Worm (Caenorhabditis elegans) whole organism, L1 larva: ENCODE measurements around the gene ttr-7.
A peak's percentile ranks its signal among the peaks of the same experiment; 100 is the strongest.

Source experiments
- C16A3.4 ChIP-seq: fragments of 150-350 bp; optimal IDR thresholded peaks from 2 replicates; lab custom pipeline; 2014; ENCODE audit warnings: missing biosample characterization, missing genetic modification characterization
- C34B4.2 ChIP-seq: sonication (generic microtip); optimal IDR thresholded peaks from 2 replicates; lab custom pipeline; 2017; ENCODE audit warnings: mild to moderate bottlenecking, missing genetic modification characterization, missing compliant biosample characterization
- F16B12.6 ChIP-seq: fragments of 150-350 bp; optimal IDR thresholded peaks from 2 replicates; lab custom pipeline; 2014; ENCODE audit warnings: missing biosample characterization, missing genetic modification characterization
- alr-1 ChIP-seq: fragments of 200-800 bp; sonication (Bioruptor generic); optimal IDR thresholded peaks from 2 replicates; lab custom pipeline; 2018; ENCODE audit warnings: borderline replicate concordance, mild to moderate bottlenecking, missing genetic modification characterization, missing compliant biosample characterization
- aly-2 ChIP-seq: fragments of 150-350 bp; optimal IDR thresholded peaks from 2 replicates; lab custom pipeline; 2014; ENCODE audit warnings: missing biosample characterization, missing genetic modification characterization
- ama-1 ChIP-seq: fragments of 150-350 bp; optimal IDR thresholded peaks from 2 replicates; lab custom pipeline; 2014
- blmp-1 ChIP-seq: fragments of 150-350 bp; optimal IDR thresholded peaks from 2 replicates; lab custom pipeline; 2014; ENCODE audit warnings: missing biosample characterization, missing genetic modification characterization
- ceh-63 ChIP-seq: fragments of 200-800 bp; sonication (Bioruptor generic); optimal IDR thresholded peaks from 2 replicates; lab custom pipeline; 2018; ENCODE audit warnings: mild to moderate bottlenecking, missing genetic modification characterization, missing compliant biosample characterization
- ceh-8 ChIP-seq: fragments of 200-800 bp; sonication (Bioruptor generic); optimal IDR thresholded peaks from 2 replicates; lab custom pipeline; 2018; ENCODE audit warnings: mild to moderate bottlenecking, missing genetic modification characterization, moderate library complexity, missing compliant biosample characterization
- ceh-82 ChIP-seq, 3 experiments: fragments of 150-350 bp in 1 of 3; sonication (generic microtip) in 2 of 3; optimal IDR thresholded peaks; 2 replicates each; lab custom pipeline; 2014 to 2017; ENCODE audit warnings: missing biosample characterization in 3 of 3, missing genetic modification characterization in 3 of 3
- ceh-90 ChIP-seq: sonication (generic microtip); optimal IDR thresholded peaks from 2 replicates; lab custom pipeline; 2016; ENCODE audit warnings: missing genetic modification characterization, missing compliant biosample characterization
- ces-1 ChIP-seq: fragments of 150-350 bp; optimal IDR thresholded peaks from 2 replicates; lab custom pipeline; 2014; ENCODE audit warnings: missing biosample characterization, missing genetic modification reagents, missing genetic modification characterization
- dpl-1 ChIP-seq, 3 experiments: fragments of 150-350 bp in 2 of 3; sonication (generic microtip) in 1 of 3; optimal IDR thresholded peaks; 2 replicates each; lab custom pipeline; 2014 to 2017; ENCODE audit warnings: missing biosample characterization in 3 of 3, missing genetic modification characterization in 3 of 3, missing genetic modification reagents in 3 of 3
- efl-3 ChIP-seq: fragments of 200-800 bp; sonication (Bioruptor generic); optimal IDR thresholded peaks from 2 replicates; lab custom pipeline; 2018; ENCODE audit warnings: mild to moderate bottlenecking, missing genetic modification characterization, missing compliant biosample characterization
- egl-13 ChIP-seq: sonication (generic microtip); optimal IDR thresholded peaks from 2 replicates; lab custom pipeline; 2016; ENCODE audit warnings: missing genotype, missing genetic modification reagents, missing genetic modification characterization, missing compliant biosample characterization
- egl-27 ChIP-seq, 2 experiments: fragments of 150-350 bp in 1 of 2; sonication (generic microtip); optimal IDR thresholded peaks; 3 replicates each; lab custom pipeline; 2017 to 2018; ENCODE audit warnings: missing biosample characterization in 2 of 2, missing genetic modification characterization in 2 of 2, missing genetic modification reagents in 2 of 2
- elt-2 ChIP-seq: sonication (generic microtip); optimal IDR thresholded peaks from 2 replicates; lab custom pipeline; 2016; ENCODE audit warnings: missing genetic modification characterization, mild to moderate bottlenecking, inconsistent platforms, missing compliant biosample characterization, missing genetic modification reagents
- elt-3 ChIP-seq, 6 experiments: fragments of 150-350 bp in 1 of 6; sonication (generic microtip); optimal IDR thresholded peaks; 2 replicates each; lab custom pipeline; 2017 to 2018; ENCODE audit warnings: missing biosample characterization in 6 of 6, missing genetic modification characterization in 6 of 6, inconsistent platforms in 1 of 6
- ets-5 ChIP-seq: fragments of 200-800 bp; sonication (Bioruptor generic); IDR thresholded peaks from 2 replicates; pipeline ENCODE4 v1.3.6; 2022; ENCODE audit warnings: missing genetic modification characterization, missing compliant biosample characterization
- fkh-10 ChIP-seq: sonication (generic microtip); optimal IDR thresholded peaks from 2 replicates; lab custom pipeline; 2017; ENCODE audit warnings: missing biosample characterization, missing genetic modification reagents, missing genetic modification characterization
- fkh-4 ChIP-seq: sonication (generic microtip); optimal IDR thresholded peaks from 2 replicates; lab custom pipeline; 2016; ENCODE audit warnings: missing compliant biosample characterization, missing genetic modification characterization, borderline replicate concordance
- hlh-17 ChIP-seq: fragments of 200-800 bp; sonication (Bioruptor generic); optimal IDR thresholded peaks from 2 replicates; lab custom pipeline; 2018; ENCODE audit warnings: missing genetic modification characterization, mild to moderate bottlenecking, missing compliant biosample characterization, moderate library complexity, borderline replicate concordance
- hlh-4 ChIP-seq: sonication (generic microtip); optimal IDR thresholded peaks from 2 replicates; lab custom pipeline; 2016; ENCODE audit warnings: mild to moderate bottlenecking, missing genetic modification characterization, missing compliant biosample characterization
- hpl-2 ChIP-seq: fragments of 150-350 bp; optimal IDR thresholded peaks from 2 replicates; lab custom pipeline; 2014; ENCODE audit warnings: missing biosample characterization, missing genetic modification reagents, missing genetic modification characterization
- lin-14 ChIP-seq: fragments of 200-800 bp; sonication (Bioruptor generic); optimal IDR thresholded peaks from 2 replicates; lab custom pipeline; 2018; ENCODE audit warnings: mild to moderate bottlenecking, missing genetic modification characterization, moderate library complexity, missing compliant biosample characterization
- lin-15B ChIP-seq: fragments of 150-350 bp; sonication (generic microtip); optimal IDR thresholded peaks from 3 replicates; lab custom pipeline; 2014; ENCODE audit warnings: missing biosample characterization, missing genetic modification characterization
- lin-35 ChIP-seq, 2 experiments: fragments of 150-350 bp; optimal IDR thresholded peaks; 2 replicates each; lab custom pipeline; 2014; ENCODE audit warnings: missing biosample characterization in 2 of 2, missing genetic modification characterization in 2 of 2, missing genetic modification reagents in 2 of 2
- lir-3 ChIP-seq: sonication (generic microtip); optimal IDR thresholded peaks from 2 replicates; lab custom pipeline; 2016; ENCODE audit warnings: mild to moderate bottlenecking, missing genetic modification characterization, moderate library complexity, missing compliant biosample characterization; ENCODE audit not compliant: poor library complexity
- lsy-2 ChIP-seq, 2 experiments: fragments of 150-350 bp; optimal IDR thresholded peaks; 2 replicates each; lab custom pipeline; 2014; ENCODE audit warnings: missing biosample characterization in 2 of 2, missing genetic modification characterization in 2 of 2
- mab-9 ChIP-seq: fragments of 200-800 bp; sonication (Bioruptor generic); IDR thresholded peaks from 2 replicates; pipeline ENCODE4 v1.3.6; 2022; ENCODE audit warnings: missing genetic modification reagents, missing genetic modification characterization, missing compliant biosample characterization
- mef-2 ChIP-seq: fragments of 150-350 bp; optimal IDR thresholded peaks from 2 replicates; lab custom pipeline; 2014; ENCODE audit warnings: missing biosample characterization, missing genetic modification characterization
- mep-1 ChIP-seq: fragments of 150-350 bp; optimal IDR thresholded peaks from 2 replicates; lab custom pipeline; 2014; ENCODE audit warnings: missing biosample characterization, missing genetic modification characterization
- nhr-19 ChIP-seq: fragments of 200-800 bp; sonication (Bioruptor generic); conservative IDR thresholded peaks from 2 replicates; pipeline ENCODE4 v1.3.6; 2022; ENCODE audit warnings: missing genetic modification characterization, missing compliant biosample characterization
- nhr-20 ChIP-seq: sonication (generic microtip); optimal IDR thresholded peaks from 2 replicates; lab custom pipeline; 2016; ENCODE audit warnings: mild to moderate bottlenecking, missing genetic modification characterization, missing compliant biosample characterization
- nhr-237 ChIP-seq: fragments of 150-350 bp; optimal IDR thresholded peaks from 2 replicates; lab custom pipeline; 2014; ENCODE audit warnings: missing biosample characterization, missing genetic modification characterization
- nhr-71 ChIP-seq: sonication (generic microtip); optimal IDR thresholded peaks from 2 replicates; lab custom pipeline; 2016; ENCODE audit warnings: mild to moderate bottlenecking, missing genetic modification characterization, moderate library complexity, missing compliant biosample characterization
- nhr-76 ChIP-seq: sonication (generic microtip); optimal IDR thresholded peaks from 2 replicates; lab custom pipeline; 2017; ENCODE audit warnings: missing biosample characterization, missing genetic modification characterization
- nhr-77 ChIP-seq: fragments of 150-350 bp; optimal IDR thresholded peaks from 2 replicates; lab custom pipeline; 2014; ENCODE audit warnings: missing biosample characterization, missing genetic modification characterization
- nhr-84 ChIP-seq: sonication (generic microtip); optimal IDR thresholded peaks from 2 replicates; lab custom pipeline; 2017; ENCODE audit warnings: missing biosample characterization, missing genetic modification characterization
- pag-3 ChIP-seq: sonication (generic microtip); optimal IDR thresholded peaks from 2 replicates; lab custom pipeline; 2017; ENCODE audit warnings: missing genetic modification characterization, mild to moderate bottlenecking, missing compliant biosample characterization, antibody characterized with exemption, borderline replicate concordance; ENCODE audit not compliant: insufficient read depth
- pax-3 ChIP-seq: fragments of 200-800 bp; sonication (Bioruptor generic); optimal IDR thresholded peaks from 2 replicates; lab custom pipeline; 2018; ENCODE audit warnings: mild to moderate bottlenecking, missing genetic modification characterization, moderate library complexity, missing compliant biosample characterization
- pqm-1 ChIP-seq: sonication (generic microtip); optimal IDR thresholded peaks from 3 replicates; lab custom pipeline; 2017; ENCODE audit warnings: missing biosample characterization, missing genetic modification characterization
- rnt-1 ChIP-seq: sonication (generic microtip); optimal IDR thresholded peaks from 2 replicates; lab custom pipeline; 2016; ENCODE audit warnings: mild to moderate bottlenecking, missing genetic modification characterization, moderate library complexity, missing compliant biosample characterization
- sox-4 ChIP-seq: sonication (generic microtip); optimal IDR thresholded peaks from 2 replicates; lab custom pipeline; 2016; ENCODE audit warnings: missing genetic modification characterization, missing compliant biosample characterization
- sup-37 ChIP-seq: fragments of 200-800 bp; sonication (Bioruptor generic); optimal IDR thresholded peaks from 2 replicates; lab custom pipeline; 2018; ENCODE audit warnings: mild to moderate bottlenecking, missing genetic modification characterization, missing compliant biosample characterization
- tlp-1 ChIP-seq: fragments of 150-350 bp; optimal IDR thresholded peaks from 2 replicates; lab custom pipeline; 2014; ENCODE audit warnings: missing biosample characterization, missing genetic modification characterization
- unc-62 ChIP-seq: fragments of 150-350 bp; optimal IDR thresholded peaks from 2 replicates; lab custom pipeline; 2014; ENCODE audit warnings: missing biosample characterization, missing genetic modification reagents, missing genetic modification characterization
- unc-86 ChIP-seq: sonication (generic microtip); optimal IDR thresholded peaks from 2 replicates; lab custom pipeline; 2016; ENCODE audit warnings: missing genetic modification characterization, missing compliant biosample characterization
- zag-1 ChIP-seq: fragments of 150-350 bp; optimal IDR thresholded peaks from 2 replicates; lab custom pipeline; 2014; ENCODE audit warnings: missing biosample characterization, missing genetic modification characterization
- ztf-11 ChIP-seq, 2 experiments: sonication (generic microtip); optimal IDR thresholded peaks; 2 replicates each; lab custom pipeline; 2016 to 2017; ENCODE audit warnings: missing genetic modification characterization in 2 of 2, missing biosample characterization in 1 of 2, missing compliant biosample characterization in 1 of 2

Gene ttr-7

DNA sequence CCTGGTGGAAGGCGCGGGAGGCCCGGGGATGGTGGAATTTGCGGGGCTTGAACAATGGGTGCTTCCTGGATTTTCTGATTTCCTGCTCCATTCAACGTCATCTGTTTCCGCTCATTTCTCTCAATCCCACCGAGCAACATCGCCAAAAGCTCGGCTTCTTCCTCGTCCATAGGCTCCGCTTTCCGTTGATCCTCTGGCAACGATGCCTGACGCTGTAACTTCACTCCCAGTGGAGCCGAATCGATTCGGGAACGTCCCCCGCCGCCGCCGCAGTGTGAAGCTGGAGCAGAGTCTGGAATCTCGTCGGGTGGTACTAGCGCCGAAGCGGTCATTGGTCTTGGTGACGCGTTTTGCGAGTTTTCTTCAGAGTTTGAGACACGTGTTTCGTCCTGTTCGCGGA, 10.4 kb upstream of the ttr-7 start:
- TF ChIP-seq nhr-77 (no peak), egl-27 (tag; optimal IDR thresholded peaks at IDR 0.05; lab: Kevin White, UChicago) (no peak), pax-3 (no peak), mef-2 (tag; lab: Kevin White, UChicago) (no peak), nhr-237 (tag; lab: Kevin White, UChicago) (no peak), ama-1 (lab: Kevin White, UChicago) (no peak), dpl-1 (GFP tag; optimal IDR thresholded peaks at IDR 0.05; lab: Kevin White, UChicago) (no peak), lin-35 (GFP tag; optimal IDR thresholded peaks at IDR 0.05; lab: Kevin White, UChicago) (no peak), nhr-84 (tag; lab: Kevin White, UChicago) (no peak), unc-62 (GFP tag; lab: Kevin White, UChicago) (no peak), rnt-1 (tag; lab: Kevin White, UChicago) (no peak), sup-37 (GFP tag; lab: Kevin White, UChicago) (no peak), egl-13 (tag; lab: Kevin White, UChicago) (no peak)

ce11 chrIII:598168-598567, 7.6 kb upstream of the ttr-7 start:
- TF ChIP-seq pqm-1 (tag; lab: Kevin White, UChicago) (no peak), dpl-1 (GFP tag; optimal IDR thresholded peaks at IDR 0.05; lab: Kevin White, UChicago) (peak; percentile 31 to 55 (median 33)), lir-3 (no peak), nhr-237 (tag; lab: Kevin White, UChicago) (no peak), C34B4.2 (no peak), fkh-4 (tag; lab: Kevin White, UChicago) (no peak), nhr-19 (GFP tag; lab: Robert Waterston, UW) (no peak), mab-9 (no peak), hlh-4 (no peak), pag-3 (no peak), C16A3.4 (tag; lab: Kevin White, UChicago) (no peak), alr-1 (tag; lab: Kevin White, UChicago) (no peak), hlh-17 (no peak), lin-14 (peak; percentile 93), aly-2 (tag; lab: Kevin White, UChicago) (no peak), lsy-2 (tag; optimal IDR thresholded peaks at IDR 0.05; lab: Kevin White, UChicago) (peak; percentile 47 to 62), nhr-20 (tag; lab: Kevin White, UChicago) (peak; percentile 37), ceh-63 (GFP tag; lab: Kevin White, UChicago) (no peak), elt-3 (tag; optimal IDR thresholded peaks at IDR 0.05; lab: Kevin White, UChicago) (no peak), egl-27 (tag; optimal IDR thresholded peaks at IDR 0.05; lab: Kevin White, UChicago) (peak in 1 of 2 experiments; percentile 34), tlp-1 (tag; lab: Kevin White, UChicago) (no peak), hpl-2 (GFP tag; lab: Kevin White, UChicago) (no peak), mep-1 (tag; lab: Kevin White, UChicago) (peak; percentile 76), efl-3 (GFP tag; lab: Kevin White, UChicago) (no peak), nhr-71 (peak; percentile 70), F16B12.6 (tag; lab: Kevin White, UChicago) (no peak), ceh-82 (tag; optimal IDR thresholded peaks at IDR 0.05; lab: Kevin White, UChicago) (peak; percentile 2 to 65 (median 50)), ceh-8 (GFP tag; lab: Kevin White, UChicago) (no peak), ceh-90 (no peak), unc-86 (tag; lab: Kevin White, UChicago) (peak; percentile 38), ztf-11 (tag; optimal IDR thresholded peaks at IDR 0.05; lab: Kevin White, UChicago) (peak in 1 of 2 experiments; percentile 3), ets-5 (no peak), blmp-1 (tag; lab: Kevin White, UChicago) (peak; percentile 39), zag-1 (tag; lab: Kevin White, UChicago) (no peak), fkh-10 (GFP tag; lab: Kevin White, UChicago) (peak; percentile 76), ces-1 (no peak), nhr-76 (tag; lab: Kevin White, UChicago) (no peak), elt-2 (tag; lab: Kevin White, UChicago) (no peak), lin-15B (tag; lab: Kevin White, UChicago) (no peak), sox-4 (tag; lab: Kevin White, UChicago) (no peak), mef-2 (tag; lab: Kevin White, UChicago) (no peak)
